Worm (Caenorhabditis elegans) whole organism, mixed stage, embryonic: ENCODE results near the gene arrd-5.

Source experiments
- ceh-83 ChIP-seq: fragments of 200-800 bp; sonication (Bioruptor generic); optimal IDR thresholded peaks from 2 replicates; lab custom pipeline; 2018; ENCODE audit warnings: mild to moderate bottlenecking, missing genetic modification characterization, missing compliant biosample characterization
- nhr-28 ChIP-seq: fragments of 150-350 bp; optimal IDR thresholded peaks from 2 replicates; lab custom pipeline; 2014; ENCODE audit warnings: missing biosample characterization, missing genetic modification characterization
- pha-4 ChIP-seq: fragments of 150-350 bp; optimal IDR thresholded peaks from 2 replicates; lab custom pipeline; 2018; ENCODE audit warnings: missing biosample characterization, missing genetic modification reagents, missing genetic modification characterization

DNA sequence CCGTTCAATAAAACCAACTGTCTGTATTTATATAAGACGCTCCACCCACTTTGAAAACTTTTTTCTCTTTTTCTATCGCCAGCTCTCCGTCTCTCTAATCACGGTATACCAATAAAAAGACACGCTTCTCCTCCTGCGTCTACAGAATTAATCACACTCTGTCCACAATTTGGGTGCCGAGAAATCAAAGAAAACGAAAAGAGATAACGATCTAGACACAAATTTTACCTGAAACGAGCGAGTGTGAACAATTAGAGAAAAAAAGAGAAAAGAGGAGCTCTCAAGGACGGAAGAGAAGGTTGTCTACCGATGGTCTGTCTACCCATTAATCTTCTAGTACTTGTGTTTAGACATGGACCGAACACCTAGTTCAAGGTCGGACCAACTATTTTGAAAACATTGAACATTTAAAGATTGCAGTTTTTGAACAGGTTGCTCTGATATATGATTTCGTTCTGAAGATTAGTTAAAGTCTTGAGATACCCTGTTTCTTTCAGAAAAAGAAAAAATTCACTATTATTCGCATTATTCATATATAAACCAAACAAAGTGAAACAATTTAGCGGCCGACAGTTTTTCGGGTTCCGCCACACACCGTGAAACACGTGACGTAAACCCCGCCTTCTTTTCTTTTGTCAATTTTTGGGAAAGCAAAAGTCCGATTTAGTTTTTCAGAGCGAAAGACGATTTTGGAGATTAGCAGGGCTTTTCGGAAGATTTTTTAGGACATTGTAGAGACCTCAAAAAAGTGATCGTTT is 47.4 kb upstream of the arrd-5 start, which contains the start of gene cyp-13A2:
- no peak for TF ChIP-seq ceh-83 (GFP tag; lab: Kevin White, UChicago)
- no peak for TF ChIP-seq pha-4 (tag; lab: Kevin White, UChicago)
- TF ChIP-seq nhr-28 (tag; lab: Kevin White, UChicago), result no peak
